Worm (Caenorhabditis elegans) whole organism, late embryonic: ENCODE results near the gene dod-23.
A peak's percentile ranks its signal among the peaks of the same experiment; 100 is the strongest.

Experiments
- C08G9.2 ChIP-seq: sonication (generic microtip); optimal IDR thresholded peaks from 2 replicates; lab custom pipeline; 2016; ENCODE audit warnings: mild to moderate bottlenecking, missing genetic modification characterization, moderate library complexity, missing compliant biosample characterization
- C38D4.7 ChIP-seq: fragments of 200-800 bp; sonication (Bioruptor generic); optimal IDR thresholded peaks from 2 replicates; lab custom pipeline; 2018; ENCODE audit warnings: mild to moderate bottlenecking, missing genetic modification characterization, moderate library complexity, missing compliant biosample characterization
- K09A11.1 ChIP-seq: sonication (generic microtip); optimal IDR thresholded peaks from 2 replicates; lab custom pipeline; 2017; ENCODE audit warnings: antibody characterized with exemption, mild to moderate bottlenecking, missing genetic modification characterization, missing compliant biosample characterization; ENCODE audit not compliant: insufficient read depth
- ahr-1 ChIP-seq: sonication (generic microtip); optimal IDR thresholded peaks from 2 replicates; lab custom pipeline; 2016; ENCODE audit warnings: missing genetic modification characterization, missing compliant biosample characterization
- ama-1 ChIP-seq: fragments of 150-350 bp; optimal IDR thresholded peaks from 2 replicates; lab custom pipeline; 2014
- ceh-19 ChIP-seq: fragments of 200-800 bp; sonication (Bioruptor generic); optimal IDR thresholded peaks from 2 replicates; lab custom pipeline; 2018; ENCODE audit warnings: mild to moderate bottlenecking, missing genetic modification characterization, missing compliant biosample characterization
- ceh-2 ChIP-seq: sonication (generic microtip); optimal IDR thresholded peaks from 2 replicates; lab custom pipeline; 2016; ENCODE audit warnings: missing genotype, missing genetic modification characterization, missing compliant biosample characterization
- ceh-22 ChIP-seq: sonication (generic microtip); optimal IDR thresholded peaks from 2 replicates; lab custom pipeline; 2017; ENCODE audit warnings: missing biosample characterization, missing genetic modification characterization
- ceh-34 ChIP-seq: sonication (generic microtip); optimal IDR thresholded peaks from 2 replicates; lab custom pipeline; 2016; ENCODE audit warnings: mild to moderate bottlenecking, missing genetic modification characterization, missing compliant biosample characterization
- ceh-45 ChIP-seq: fragments of 200-800 bp; sonication (Bioruptor generic); IDR thresholded peaks from 2 replicates; pipeline ENCODE4 v1.3.6; 2022; ENCODE audit warnings: missing genetic modification reagents, missing genetic modification characterization, missing compliant biosample characterization
- ceh-48 ChIP-seq: sonication (generic microtip); optimal IDR thresholded peaks from 2 replicates; lab custom pipeline; 2016; ENCODE audit warnings: missing genetic modification characterization, inconsistent platforms, missing compliant biosample characterization
- ceh-6 ChIP-seq: fragments of 200-800 bp; sonication (Bioruptor generic); optimal IDR thresholded peaks from 2 replicates; lab custom pipeline; 2018; ENCODE audit warnings: mild to moderate bottlenecking, missing genetic modification characterization, missing compliant biosample characterization
- ceh-9 ChIP-seq: sonication (generic microtip); optimal IDR thresholded peaks from 2 replicates; lab custom pipeline; 2016; ENCODE audit warnings: mild to moderate bottlenecking, missing genetic modification characterization, inconsistent platforms, missing compliant biosample characterization
- che-1 ChIP-seq: sonication (generic microtip); optimal IDR thresholded peaks from 2 replicates; lab custom pipeline; 2016; ENCODE audit warnings: mild to moderate bottlenecking, missing genetic modification characterization, missing compliant biosample characterization
- elt-2 ChIP-seq: sonication (generic microtip); optimal IDR thresholded peaks from 2 replicates; lab custom pipeline; 2016; ENCODE audit warnings: missing genetic modification reagents, missing genetic modification characterization, missing compliant biosample characterization
- elt-4 ChIP-seq: sonication (generic microtip); optimal IDR thresholded peaks from 2 replicates; lab custom pipeline; 2016; ENCODE audit warnings: missing genetic modification characterization, missing compliant biosample characterization
- ets-4 ChIP-seq: sonication (generic microtip); optimal IDR thresholded peaks from 2 replicates; lab custom pipeline; 2016; ENCODE audit warnings: missing genetic modification characterization, missing compliant biosample characterization
- fax-1 ChIP-seq: sonication (generic microtip); optimal IDR thresholded peaks from 2 replicates; lab custom pipeline; 2016; ENCODE audit warnings: missing genotype, missing genetic modification characterization, missing compliant biosample characterization
- gmeb-2 ChIP-seq: sonication (generic microtip); optimal IDR thresholded peaks from 2 replicates; lab custom pipeline; 2016; ENCODE audit warnings: missing genetic modification characterization, inconsistent platforms, missing compliant biosample characterization
- hlh-30 ChIP-seq: sonication (generic microtip); optimal IDR thresholded peaks from 2 replicates; lab custom pipeline; 2017; ENCODE audit warnings: antibody characterized with exemption, missing genetic modification characterization, missing compliant biosample characterization; ENCODE audit not compliant: insufficient read depth
- lim-6 ChIP-seq: sonication (generic microtip); optimal IDR thresholded peaks from 2 replicates; lab custom pipeline; 2016; ENCODE audit warnings: missing genetic modification characterization, missing compliant biosample characterization
- nfya-1 ChIP-seq: sonication (generic microtip); optimal IDR thresholded peaks from 2 replicates; lab custom pipeline; 2017; ENCODE audit warnings: missing genetic modification characterization, mild to moderate bottlenecking, missing compliant biosample characterization, antibody characterized with exemption, moderate library complexity
- pat-9 ChIP-seq: fragments of 200-800 bp; sonication (Bioruptor generic); optimal IDR thresholded peaks from 2 replicates; lab custom pipeline; 2018; ENCODE audit warnings: mild to moderate bottlenecking, missing genetic modification characterization, moderate library complexity, missing compliant biosample characterization
- pha-2 ChIP-seq: sonication (generic microtip); optimal IDR thresholded peaks from 2 replicates; lab custom pipeline; 2017; ENCODE audit warnings: mild to moderate bottlenecking, missing genetic modification characterization, missing compliant biosample characterization
- pqm-1 ChIP-seq: sonication (generic microtip); optimal IDR thresholded peaks from 2 replicates; lab custom pipeline; 2016; ENCODE audit warnings: missing genetic modification characterization, missing compliant biosample characterization
- ref-2 ChIP-seq: sonication (generic microtip); optimal IDR thresholded peaks from 2 replicates; lab custom pipeline; 2016; ENCODE audit warnings: missing genetic modification characterization, missing compliant biosample characterization
- sdc-2 ChIP-seq: sonication (generic microtip); optimal IDR thresholded peaks from 2 replicates; lab custom pipeline; 2016; ENCODE audit warnings: missing genotype, missing genetic modification characterization, missing compliant biosample characterization
- sox-2 ChIP-seq: fragments of 200-800 bp; sonication (Bioruptor generic); IDR thresholded peaks from 2 replicates; pipeline ENCODE4 v1.3.6; 2022; ENCODE audit warnings: missing genetic modification reagents, missing genetic modification characterization, missing compliant biosample characterization
- sox-4 ChIP-seq: sonication (generic microtip); optimal IDR thresholded peaks from 2 replicates; lab custom pipeline; 2017; ENCODE audit warnings: mild to moderate bottlenecking, missing genetic modification characterization, inconsistent platforms, missing compliant biosample characterization
- tbx-2 ChIP-seq: sonication (generic microtip); optimal IDR thresholded peaks from 2 replicates; lab custom pipeline; 2016; ENCODE audit warnings: missing genetic modification characterization, missing compliant biosample characterization
- ttx-3 ChIP-seq: sonication (generic microtip); optimal IDR thresholded peaks from 2 replicates; lab custom pipeline; 2016; ENCODE audit warnings: missing genetic modification reagents, missing genetic modification characterization, missing compliant biosample characterization
- unc-3 ChIP-seq, 2 experiments: fragments of 200-800 bp in 1 of 2; sonication (Bioruptor generic) in 1 of 2; sonication (generic microtip) in 1 of 2; conservative IDR thresholded peaks in 1 of 2; optimal IDR thresholded peaks in 1 of 2; 2 replicates each; pipeline versions ENCODE4 v1.3.6 to Lab custom; 2016 to 2022; ENCODE audit warnings: missing compliant biosample characterization in 2 of 2, missing genetic modification characterization in 2 of 2, missing genetic modification reagents in 1 of 2
- unc-55 ChIP-seq: sonication (generic microtip); optimal IDR thresholded peaks from 2 replicates; lab custom pipeline; 2017; ENCODE audit warnings: missing biosample characterization, missing genetic modification reagents, missing genetic modification characterization
- unc-86 ChIP-seq: sonication (generic microtip); optimal IDR thresholded peaks from 2 replicates; lab custom pipeline; 2016; ENCODE audit warnings: missing genetic modification characterization, missing compliant biosample characterization
- zip-5 ChIP-seq: sonication (generic microtip); optimal IDR thresholded peaks from 2 replicates; lab custom pipeline; 2016; ENCODE audit warnings: missing genetic modification characterization, missing compliant biosample characterization
- ztf-16 ChIP-seq: sonication (generic microtip); optimal IDR thresholded peaks from 2 replicates; lab custom pipeline; 2017; ENCODE audit warnings: missing genetic modification characterization, missing compliant biosample characterization

The dod-23 gene

ce11 chrII:8417059-8417668 is 18.2 kb upstream of the dod-23 start, which contains the start of gene fdgt-2:
fdgt-2 (plus strand) TSS chrII:8417618.
- TF ChIP-seq ama-1 (lab: Kevin White, UChicago) (no peak), unc-86 (no peak), ets-4 (tag; lab: Kevin White, UChicago) (no peak), unc-55 (GFP tag; lab: Kevin White, UChicago) (peak; percentile 60), ref-2 (tag; lab: Kevin White, UChicago) (no peak)

DNA sequence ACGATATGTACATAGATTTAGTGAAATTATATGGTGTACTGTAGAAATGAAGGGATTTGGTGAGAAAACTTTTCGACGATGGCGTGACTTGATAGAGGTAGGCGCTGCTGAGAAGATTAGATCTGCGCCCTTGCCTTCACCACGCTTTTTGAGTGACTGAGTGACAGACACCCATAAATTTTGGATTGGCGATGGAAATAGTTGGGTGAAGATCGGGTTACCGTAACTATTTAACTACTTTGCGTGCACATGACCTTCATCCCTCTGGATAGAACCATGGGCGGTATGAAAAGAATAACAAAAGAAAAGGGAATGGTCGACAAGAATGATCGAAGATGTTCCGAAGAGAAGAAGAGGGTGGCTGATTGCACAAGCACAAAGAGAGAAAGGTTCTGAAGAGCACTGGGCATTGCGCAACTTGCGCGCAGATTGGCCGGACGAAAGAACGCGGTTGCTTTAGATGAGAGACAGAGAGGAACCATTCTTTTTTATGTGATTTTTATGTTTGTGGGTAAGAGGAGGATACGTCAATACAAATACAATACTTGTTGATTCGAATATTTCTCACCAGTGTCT is 16.6 kb upstream of the dod-23 start:
- TF ChIP-seq zip-5 (tag; lab: Kevin White, UChicago) (no peak), sox-2 (peak; percentile 22; the same call in 1 of the 2 replicates), C08G9.2 (tag; lab: Kevin White, UChicago) (no peak), ceh-2 (tag; lab: Kevin White, UChicago) (no peak), ztf-16 (tag; lab: Kevin White, UChicago) (no peak), fax-1 (tag; lab: Kevin White, UChicago) (no peak), elt-2 (tag; lab: Kevin White, UChicago) (peak; percentile 1), ama-1 (lab: Kevin White, UChicago) (no peak), ref-2 (tag; lab: Kevin White, UChicago) (no peak), unc-86 (no peak), ceh-19 (GFP tag; lab: Kevin White, UChicago) (no peak)

DNA sequence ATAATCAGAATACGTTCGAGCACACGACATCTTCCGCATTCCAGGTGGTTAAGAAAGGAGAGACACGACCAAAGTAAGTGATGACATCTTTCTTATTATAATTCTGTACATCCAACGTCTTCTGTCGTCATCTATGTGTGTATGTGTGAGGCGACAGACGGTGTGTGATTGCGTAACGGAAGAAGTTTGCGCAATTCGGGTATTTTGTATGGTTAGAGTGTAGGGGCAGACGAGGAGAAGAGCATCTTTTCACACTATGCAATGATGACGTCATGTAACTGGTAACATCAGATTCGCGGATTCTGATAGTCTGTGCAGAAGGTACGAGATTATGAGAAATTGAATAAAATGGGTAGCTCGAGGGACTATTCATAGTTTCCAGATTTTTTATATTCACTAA is 16.1 kb upstream of the dod-23 start:
- no peak for TF ChIP-seq pqm-1 (tag; lab: Kevin White, UChicago)
- TF ChIP-seq unc-55 (GFP tag; lab: Kevin White, UChicago) = peak; percentile 1
- no peak for TF ChIP-seq gmeb-2
- TF ChIP-seq tbx-2 (tag; lab: Kevin White, UChicago) = peak; percentile 60

DNA sequence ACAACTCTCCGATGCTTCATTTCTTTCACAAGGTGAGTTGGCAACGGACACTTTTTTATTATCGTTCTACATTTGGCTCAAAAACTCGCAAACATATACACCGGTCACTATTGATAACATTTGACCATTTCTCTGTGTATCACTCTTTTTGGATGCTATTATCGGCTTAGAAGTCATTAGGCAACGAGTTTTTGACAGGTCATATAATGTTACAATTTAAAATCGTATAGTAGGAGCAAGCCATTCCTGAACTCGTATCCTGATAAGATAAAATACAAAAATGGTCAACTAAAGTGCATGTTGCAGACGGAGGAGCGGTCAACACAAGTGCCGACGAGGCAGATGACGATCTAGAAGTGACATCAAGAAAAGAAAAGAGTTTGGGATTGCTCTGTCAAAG is 14.0 kb upstream of the dod-23 start:
- TF ChIP-seq K09A11.1 (tag; lab: Kevin White, UChicago) (no peak), ttx-3 (no peak), che-1 (no peak), elt-2 (tag; lab: Kevin White, UChicago) (peak; percentile 65)
- TF ChIP-seq, all 69 proteins: peak for 1

ce11 chrII:8412061-8412721 is 13.2 kb upstream of the dod-23 start, which contains the start of gene efl-3:
efl-3 (plus strand) TSS chrII:8412671.
- TF ChIP-seq ceh-48 (tag; lab: Kevin White, UChicago) (no peak), ceh-34 (tag; lab: Kevin White, UChicago) (peak; percentile 36), tbx-2 (tag; lab: Kevin White, UChicago) (peak; percentile 25), C38D4.7 (no peak), elt-4 (tag; lab: Kevin White, UChicago) (no peak), ceh-6 (GFP tag; lab: Kevin White, UChicago) (no peak), ztf-16 (tag; lab: Kevin White, UChicago) (no peak), ahr-1 (tag; lab: Kevin White, UChicago) (no peak), C08G9.2 (tag; lab: Kevin White, UChicago) (no peak), ref-2 (tag; lab: Kevin White, UChicago) (peak; percentile 42), hlh-30 (no peak), nfya-1 (tag; lab: Kevin White, UChicago) (peak; percentile 22), sox-4 (no peak), ama-1 (lab: Kevin White, UChicago) (no peak), ceh-45 (GFP tag; lab: Robert Waterston, UW) (peak; percentile 23; the same call in 1 of the 2 replicates), unc-3 (GFP tag; conservative IDR thresholded peaks at IDR 0.05; lab: Robert Waterston, UW) (no peak), unc-3 (tag; optimal IDR thresholded peaks at IDR 0.05; lab: Kevin White, UChicago) (no peak), che-1 (no peak), ceh-9 (no peak), sdc-2 (tag; lab: Kevin White, UChicago) (peak; percentile 1), ceh-2 (tag; lab: Kevin White, UChicago) (peak; percentile 22), lim-6 (tag; lab: Kevin White, UChicago) (no peak), pat-9 (tag; lab: Kevin White, UChicago) (no peak), ceh-22 (tag; lab: Kevin White, UChicago) (no peak), pha-2 (tag; lab: Kevin White, UChicago) (no peak)
